Worm (Caenorhabditis elegans) whole organism, L2 larva: ENCODE results near the gene F42A9.17.

Experiments
- ZK546.5 ChIP-seq: sonication (generic microtip); optimal IDR thresholded peaks from 2 replicates; lab custom pipeline; 2017; ENCODE audit warnings: missing biosample characterization, missing genetic modification characterization
- fos-1 ChIP-seq: fragments of 150-350 bp; optimal IDR thresholded peaks from 2 replicates; lab custom pipeline; 2014; ENCODE audit warnings: missing biosample characterization, missing genetic modification characterization
- lsy-2 ChIP-seq, 2 experiments: fragments of 150-350 bp in 1 of 2; sonication (generic microtip) in 1 of 2; optimal IDR thresholded peaks; 2 replicates each; lab custom pipeline; 2014 to 2017; ENCODE audit warnings: missing biosample characterization in 2 of 2, missing genetic modification characterization in 2 of 2
- nhr-11 ChIP-seq: fragments of 150-350 bp; optimal IDR thresholded peaks from 2 replicates; lab custom pipeline; 2014; ENCODE audit warnings: missing biosample characterization, missing genetic modification characterization

- TF ChIP-seq nhr-11 (tag; lab: Kevin White, UChicago): no peak
- peak in 1 of 2 experiments; percentile 49 for TF ChIP-seq lsy-2 (tag; optimal IDR thresholded peaks at IDR 0.05; lab: Kevin White, UChicago)
- TF ChIP-seq ZK546.5 (tag; lab: Kevin White, UChicago): no peak
- TF ChIP-seq fos-1 (tag; lab: Kevin White, UChicago): no peak
Measured at ce11 chrIV:8605217-8605616, 6.5 kb downstream of the F42A9.17 start.
